Worm (Caenorhabditis elegans) whole organism, L4/young adult: ENCODE measurements around the gene slr-2.

Experiments
- W03F9.2 ChIP-seq: fragments of 150-350 bp; optimal IDR thresholded peaks from 2 replicates; lab custom pipeline; 2014; ENCODE audit warnings: missing biosample characterization, missing genetic modification characterization
- dao-5 ChIP-seq: sonication (generic microtip); optimal IDR thresholded peaks from 2 replicates; lab custom pipeline; 2016; ENCODE audit warnings: missing genotype, missing genetic modification characterization, moderate library complexity, missing compliant biosample characterization
- him-1 ChIP-seq: sonication (generic microtip); optimal IDR thresholded peaks from 2 replicates; lab custom pipeline; 2016; ENCODE audit warnings: missing genotype, missing genetic modification reagents, missing genetic modification characterization, missing compliant biosample characterization

DNA sequence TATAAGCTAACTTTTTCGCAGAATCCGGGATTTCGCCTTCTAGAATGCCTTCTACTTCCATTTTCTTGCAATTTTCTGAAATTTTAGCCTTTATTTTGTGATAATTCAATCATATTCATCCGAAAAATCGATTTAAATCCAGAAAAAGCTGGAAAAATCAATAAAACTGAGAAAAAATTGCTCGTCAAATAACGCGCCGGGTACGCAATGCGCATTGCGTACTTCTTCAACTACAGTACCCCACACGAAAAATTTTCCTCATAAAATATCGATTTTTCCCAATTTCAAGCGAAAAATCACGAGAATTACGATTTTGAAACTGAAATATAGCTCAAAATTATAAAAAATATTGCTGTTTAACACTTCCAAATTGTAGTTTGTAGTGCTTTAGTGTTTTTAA is 44.1 kb downstream of the slr-2 start, which contains the start of gene Y37H2A.12:
- TF ChIP-seq him-1 (tag; lab: Kevin White, UChicago) (no peak), W03F9.2 (tag; lab: Kevin White, UChicago) (no peak), dao-5 (tag; lab: Kevin White, UChicago) (no peak)
